Fruit fly (Drosophila melanogaster): ENCODE data around the gene CG43394.

Gene CG43394

dm6 chr2L:8126849-8127602, 18.5 kb upstream of the CG43394 start, which contains the start of the genes CG12375 and CG8668:
TSS of gene CG12375 (minus strand) at chr2L:8126890.
TSS of gene CG8668 (plus strand) at chr2L:8127001.
- TF ChIP-seq fd3F (GFP tag; optimal IDR thresholded peaks at IDR 0.05) (no peak), Vsx1 (GFP tag; optimal IDR thresholded peaks at IDR 0.05) (peak; percentile 91), MESR4 (GFP tag; optimal IDR thresholded peaks at IDR 0.05) (peak; percentile 73), Optix (GFP tag; IDR thresholded peaks at IDR 0.05) (no peak), CG3995 (GFP tag; optimal IDR thresholded peaks at IDR 0.05) (peak; percentile 8), tna (GFP tag; IDR thresholded peaks at IDR 0.05; ENCODE audit: partially characterized antibody) (peak; percentile 78), Ets97D (GFP tag; optimal IDR thresholded peaks at IDR 0.05) (peak; percentile 70), slp2 (GFP tag; optimal IDR thresholded peaks at IDR 0.05) (no peak), CG1529 (GFP tag; optimal IDR thresholded peaks at IDR 0.05) (no peak), CG34422 (GFP tag; IDR thresholded peaks at IDR 0.05) (peak; percentile 24; the same call in 1 of the 3 replicates), gcm (GFP tag; optimal IDR thresholded peaks at IDR 0.05) (no peak), ato (GFP tag; IDR thresholded peaks at IDR 0.05; ENCODE audit: partially characterized antibody) (peak; percentile 79), MTF-1 (GFP tag; optimal IDR thresholded peaks at IDR 0.05; ENCODE audit: borderline replicate concordance) (no peak), pzg (GFP tag; optimal IDR thresholded peaks at IDR 0.05) (peak; percentile 82), CG4820 (GFP tag; optimal IDR thresholded peaks at IDR 0.05) (no peak), CG14860 (GFP tag; IDR thresholded peaks at IDR 0.05; ENCODE audit: partially characterized antibody) (peak; percentile 58; the same call in 2 of the 3 replicates), CG9727 (GFP tag; optimal IDR thresholded peaks at IDR 0.05) (peak; percentile 2), CG12659 (GFP tag; optimal IDR thresholded peaks at IDR 0.05) (peak; percentile 62), Bgb (GFP tag; IDR thresholded peaks at IDR 0.05; ENCODE audit: partially characterized antibody) (peak; percentile 87), onecut (GFP tag; IDR thresholded peaks at IDR 0.05) (no peak), repo (GFP tag; optimal IDR thresholded peaks at IDR 0.05) (no peak), bab2 (GFP tag; optimal IDR thresholded peaks at IDR 0.05) (no peak), mld (GFP tag; IDR thresholded peaks at IDR 0.05; ENCODE audit: partially characterized antibody) (peak; percentile 57; the same call in 2 of the 3 replicates), CG14014 (GFP tag; IDR thresholded peaks at IDR 0.05) (0 out of 2 replicates have a peak, but pooled peaks have one; percentile 6), CG34376 (GFP tag; optimal IDR thresholded peaks at IDR 0.05) (peak; percentile 46), Hey (tag; optimal IDR thresholded peaks at IDR 0.05) (no peak), CG16813 (GFP tag; IDR thresholded peaks at IDR 0.05; ENCODE audit: partially characterized antibody) (peak; percentile 71), hbn (GFP tag; IDR thresholded peaks at IDR 0.05; ENCODE audit: partially characterized antibody) (peak; percentile 80), Six4 (GFP tag; optimal IDR thresholded peaks at IDR 0.05) (no peak), Jarid2 (GFP tag; optimal IDR thresholded peaks at IDR 0.05) (peak; percentile 48), CG34224 (GFP tag; IDR thresholded peaks at IDR 0.05; ENCODE audit: partially characterized antibody) (peak; percentile 85), ranshi (GFP tag; IDR thresholded peaks at IDR 0.05) (peak; percentile 74; the same call in 1 of the 2 replicates), Xrp1 (GFP tag; IDR thresholded peaks at IDR 0.05) (no peak), ci (GFP tag; IDR thresholded peaks at IDR 0.05) (peak; percentile 58; the same call in 2 of the 3 replicates), gfzf (GFP tag; optimal IDR thresholded peaks at IDR 0.05) (peak; percentile 29), Fer1 (GFP tag; optimal IDR thresholded peaks at IDR 0.05) (peak; percentile 5), CG2120 (GFP tag; optimal IDR thresholded peaks at IDR 0.05) (peak; percentile 2), CG11695 (GFP tag; IDR thresholded peaks at IDR 0.05) (0 out of 3 replicates have a peak, but pooled peaks have one; percentile 11), CG2129 (GFP tag; IDR thresholded peaks at IDR 0.05; ENCODE audit: partially characterized antibody) (peak; percentile 36), CG9797 (GFP tag; optimal IDR thresholded peaks at IDR 0.05) (peak; percentile 7), CG6254 (GFP tag; optimal IDR thresholded peaks at IDR 0.05) (peak; percentile 12), CG10979 (tag; optimal IDR thresholded peaks at IDR 0.05) (no peak), Med (GFP tag) (peak; percentile 79), wor (GFP tag; IDR thresholded peaks at IDR 0.05) (no peak), bbx (GFP tag; IDR thresholded peaks at IDR 0.05; ENCODE audit: partially characterized antibody) (peak; percentile 88), MBD-R2 (GFP tag; IDR thresholded peaks at IDR 0.05) (peak; percentile 71), CG4282 (GFP tag; optimal IDR thresholded peaks at IDR 0.05) (no peak), Ada2b (GFP tag; IDR thresholded peaks at IDR 0.05) (no peak)

Data from whole organism, embryonic.